Worm (Caenorhabditis elegans) whole organism, L4 larva: ENCODE results near the gene plc-1.
A peak's percentile ranks its signal among the peaks of the same experiment; 100 is the strongest.

Source experiments
- D1046.2 ChIP-seq: fragments of 200-800 bp; sonication (Bioruptor generic); IDR thresholded peaks from 2 replicates; pipeline ENCODE4 v1.3.6; 2022; ENCODE audit warnings: missing genetic modification characterization, missing compliant biosample characterization
- F26F4.8 ChIP-seq: fragments of 200-800 bp; sonication (Bioruptor generic); conservative IDR thresholded peaks from 2 replicates; pipeline ENCODE4 v1.3.6; 2022; ENCODE audit warnings: missing genetic modification characterization, missing compliant biosample characterization
- T20F7.1 ChIP-seq: fragments of 200-800 bp; sonication (Bioruptor generic); optimal IDR thresholded peaks from 2 replicates; lab custom pipeline; 2018; ENCODE audit warnings: mild to moderate bottlenecking, missing genetic modification characterization, missing compliant biosample characterization
- Y48G9A.11 ChIP-seq: fragments of 200-800 bp; sonication (Bioruptor generic); IDR thresholded peaks from 2 replicates; pipeline ENCODE4 v1.3.6; 2022; ENCODE audit warnings: missing genetic modification reagents, missing genetic modification characterization, missing compliant biosample characterization
- Y5F2A.4 ChIP-seq: fragments of 200-800 bp; sonication (Bioruptor generic); optimal IDR thresholded peaks from 2 replicates; lab custom pipeline; 2018; ENCODE audit warnings: mild to moderate bottlenecking, missing genetic modification characterization, missing compliant biosample characterization
- arid-1 ChIP-seq: fragments of 200-800 bp; sonication (Bioruptor generic); conservative IDR thresholded peaks from 2 replicates; pipeline ENCODE4 v1.3.6; 2022; ENCODE audit warnings: missing genetic modification reagents, missing genetic modification characterization, missing compliant biosample characterization
- ceh-32 ChIP-seq: sonication (generic microtip); optimal IDR thresholded peaks from 2 replicates; lab custom pipeline; 2016; ENCODE audit warnings: mild to moderate bottlenecking, missing genetic modification characterization, missing compliant biosample characterization; ENCODE audit not compliant: poor library complexity
- ceh-44 ChIP-seq: fragments of 200-800 bp; sonication (Bioruptor generic); IDR thresholded peaks from 2 replicates; pipeline ENCODE4 v1.3.6; 2022; ENCODE audit warnings: missing genetic modification reagents, missing genetic modification characterization, missing compliant biosample characterization
- ces-1 ChIP-seq: fragments of 150-350 bp; sonication (generic microtip); optimal IDR thresholded peaks from 4 replicates; lab custom pipeline; 2014; ENCODE audit warnings: missing biosample characterization, missing genetic modification reagents, missing genetic modification characterization
- ctbp-1 ChIP-seq: fragments of 200-800 bp; sonication (Bioruptor generic); IDR thresholded peaks from 2 replicates; pipeline ENCODE4 v1.3.6; 2022; ENCODE audit warnings: missing genetic modification reagents, missing genetic modification characterization, missing compliant biosample characterization
- daf-12 ChIP-seq: fragments of 150-350 bp; optimal IDR thresholded peaks from 2 replicates; lab custom pipeline; 2014; ENCODE audit warnings: missing biosample characterization, missing genetic modification reagents, missing genetic modification characterization
- daf-16 ChIP-seq, 3 experiments: sonication (generic microtip); optimal IDR thresholded peaks; 2 replicates each; lab custom pipeline; 2016 to 2017; ENCODE audit warnings: missing genetic modification characterization in 3 of 3, missing genetic modification reagents in 3 of 3, mild to moderate bottlenecking in 2 of 3, missing compliant biosample characterization in 2 of 3, missing biosample characterization in 1 of 3, moderate library complexity in 1 of 3
- daf-19 ChIP-seq: fragments of 200-800 bp; sonication (Bioruptor generic); conservative IDR thresholded peaks from 2 replicates; pipeline ENCODE4 v1.3.6; 2022; ENCODE audit warnings: missing genetic modification characterization, missing compliant biosample characterization
- daf-8 ChIP-seq: fragments of 200-800 bp; sonication (Bioruptor generic); IDR thresholded peaks from 2 replicates; pipeline ENCODE4 v1.3.6; 2022; ENCODE audit warnings: missing genetic modification characterization, missing compliant biosample characterization
- dmd-9 ChIP-seq: fragments of 200-800 bp; sonication (Bioruptor generic); IDR thresholded peaks from 2 replicates; pipeline ENCODE4 v1.3.6; 2022; ENCODE audit warnings: missing genetic modification reagents, missing genetic modification characterization, missing compliant biosample characterization
- egl-43 ChIP-seq: fragments of 200-800 bp; sonication (Bioruptor generic); IDR thresholded peaks from 2 replicates; pipeline ENCODE4 v1.3.6; 2022; ENCODE audit warnings: missing genetic modification reagents, missing genetic modification characterization, missing compliant biosample characterization
- fos-1 ChIP-seq: fragments of 150-350 bp; optimal IDR thresholded peaks from 2 replicates; lab custom pipeline; 2014; ENCODE audit warnings: missing biosample characterization, missing genetic modification characterization
- hlh-11 ChIP-seq: fragments of 200-800 bp; sonication (Bioruptor generic); optimal IDR thresholded peaks from 2 replicates; lab custom pipeline; 2018; ENCODE audit warnings: mild to moderate bottlenecking, missing genetic modification characterization, missing compliant biosample characterization
- lin-1 ChIP-seq: fragments of 200-800 bp; sonication (Bioruptor generic); IDR thresholded peaks from 2 replicates; pipeline ENCODE4 v1.3.6; 2022; ENCODE audit warnings: missing genetic modification reagents, missing genetic modification characterization, missing compliant biosample characterization
- lin-29 ChIP-seq: fragments of 200-800 bp; sonication (Bioruptor generic); IDR thresholded peaks from 2 replicates; pipeline ENCODE4 v1.3.6; 2022; ENCODE audit warnings: missing genetic modification reagents, missing genetic modification characterization, missing compliant biosample characterization
- lin-38 ChIP-seq: fragments of 200-800 bp; sonication (Bioruptor generic); IDR thresholded peaks from 2 replicates; pipeline ENCODE4 v1.3.6; 2022; ENCODE audit warnings: missing genetic modification reagents, missing genetic modification characterization, missing compliant biosample characterization
- lin-39 ChIP-seq: fragments of 150-350 bp; optimal IDR thresholded peaks from 2 replicates; lab custom pipeline; 2014; ENCODE audit warnings: missing biosample characterization, missing genetic modification reagents, missing genetic modification characterization
- lir-3 ChIP-seq: sonication (generic microtip); optimal IDR thresholded peaks from 2 replicates; lab custom pipeline; 2016; ENCODE audit warnings: mild to moderate bottlenecking, missing genetic modification characterization, missing compliant biosample characterization
- madf-9 ChIP-seq: fragments of 200-800 bp; sonication (Bioruptor generic); conservative IDR thresholded peaks from 2 replicates; pipeline ENCODE4 v1.3.6; 2022; ENCODE audit warnings: missing genetic modification reagents, missing genetic modification characterization, missing compliant biosample characterization
- mxl-2 ChIP-seq: fragments of 200-800 bp; sonication (Bioruptor generic); conservative IDR thresholded peaks from 2 replicates; pipeline ENCODE4 v1.3.6; 2022; ENCODE audit warnings: missing genetic modification reagents, missing genetic modification characterization, missing compliant biosample characterization
- mxl-3 ChIP-seq: fragments of 200-800 bp; sonication (Bioruptor generic); optimal IDR thresholded peaks from 2 replicates; lab custom pipeline; 2018; ENCODE audit warnings: mild to moderate bottlenecking, missing genetic modification characterization, missing compliant biosample characterization
- nhr-102 ChIP-seq: sonication (generic microtip); optimal IDR thresholded peaks from 2 replicates; lab custom pipeline; 2016; ENCODE audit warnings: mild to moderate bottlenecking, missing genetic modification characterization, moderate library complexity, missing compliant biosample characterization
- nhr-111 ChIP-seq: fragments of 200-800 bp; sonication (Bioruptor generic); optimal IDR thresholded peaks from 2 replicates; lab custom pipeline; 2018; ENCODE audit warnings: mild to moderate bottlenecking, missing genetic modification characterization, missing compliant biosample characterization
- nhr-28 ChIP-seq: fragments of 150-350 bp; optimal IDR thresholded peaks from 2 replicates; lab custom pipeline; 2014; ENCODE audit warnings: missing biosample characterization, missing genetic modification characterization
- nhr-6 ChIP-seq: fragments of 150-350 bp; optimal IDR thresholded peaks from 2 replicates; lab custom pipeline; 2014; ENCODE audit warnings: missing biosample characterization, missing genetic modification characterization
- nhr-77 ChIP-seq: fragments of 150-350 bp; optimal IDR thresholded peaks from 2 replicates; lab custom pipeline; 2014; ENCODE audit warnings: missing biosample characterization, missing genetic modification characterization
- sdz-12 ChIP-seq: fragments of 200-800 bp; sonication (Bioruptor generic); optimal IDR thresholded peaks from 2 replicates; lab custom pipeline; 2018; ENCODE audit warnings: mild to moderate bottlenecking, missing genetic modification characterization, missing compliant biosample characterization
- snpc-1.2 ChIP-seq: fragments of 200-800 bp; sonication (Bioruptor generic); IDR thresholded peaks from 2 replicates; pipeline ENCODE4 v1.3.6; 2022; ENCODE audit warnings: missing genetic modification reagents, missing genetic modification characterization, missing compliant biosample characterization
- snpc-4 ChIP-seq: fragments of 150-350 bp; optimal IDR thresholded peaks from 2 replicates; lab custom pipeline; 2014; ENCODE audit warnings: missing biosample characterization, missing genetic modification characterization
- spr-3 ChIP-seq: fragments of 200-800 bp; sonication (Bioruptor generic); optimal IDR thresholded peaks from 2 replicates; lab custom pipeline; 2018; ENCODE audit warnings: mild to moderate bottlenecking, missing genetic modification characterization, missing compliant biosample characterization
- tra-1 ChIP-seq: fragments of 200-800 bp; sonication (Bioruptor generic); IDR thresholded peaks from 2 replicates; pipeline ENCODE4 v1.3.6; 2022; ENCODE audit warnings: missing genetic modification reagents, missing genetic modification characterization, missing compliant biosample characterization
- zfp-2 ChIP-seq: sonication (generic microtip); optimal IDR thresholded peaks from 2 replicates; lab custom pipeline; 2016; ENCODE audit warnings: mild to moderate bottlenecking, missing genetic modification characterization, missing compliant biosample characterization
- ztf-11 ChIP-seq: fragments of 150-350 bp; optimal IDR thresholded peaks from 2 replicates; lab custom pipeline; 2014; ENCODE audit warnings: missing biosample characterization, missing genetic modification characterization

The plc-1 gene

DNA sequence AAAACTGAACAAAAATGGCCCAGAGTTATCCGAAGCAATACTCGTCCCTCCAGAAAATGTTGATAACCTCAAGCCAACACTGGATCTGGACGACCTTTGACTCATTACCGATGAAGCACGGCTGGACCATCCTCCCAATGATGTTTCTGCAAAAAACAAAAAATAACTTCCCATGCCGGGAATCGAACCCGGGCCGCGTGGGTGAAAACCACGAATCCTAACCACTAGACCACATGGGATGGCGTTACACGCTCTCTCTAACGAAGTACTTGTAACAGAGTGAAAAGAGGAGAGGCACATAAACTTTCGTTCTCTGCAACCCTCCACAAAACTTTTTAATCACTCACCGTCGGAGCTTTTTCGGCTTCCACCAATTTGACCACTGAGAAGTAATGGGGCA lies 17.3 kb downstream of the plc-1 start (continued):
- TF ChIP-seq lin-29 (GFP tag; lab: Robert Waterston, UW) (0 out of 2 replicates have a peak, but pooled peaks have one; percentile 33), fos-1 (no peak), nhr-77 (tag; lab: Kevin White, UChicago) (no peak)
- TF ChIP-seq, all 104 proteins: peak for 45

DNA sequence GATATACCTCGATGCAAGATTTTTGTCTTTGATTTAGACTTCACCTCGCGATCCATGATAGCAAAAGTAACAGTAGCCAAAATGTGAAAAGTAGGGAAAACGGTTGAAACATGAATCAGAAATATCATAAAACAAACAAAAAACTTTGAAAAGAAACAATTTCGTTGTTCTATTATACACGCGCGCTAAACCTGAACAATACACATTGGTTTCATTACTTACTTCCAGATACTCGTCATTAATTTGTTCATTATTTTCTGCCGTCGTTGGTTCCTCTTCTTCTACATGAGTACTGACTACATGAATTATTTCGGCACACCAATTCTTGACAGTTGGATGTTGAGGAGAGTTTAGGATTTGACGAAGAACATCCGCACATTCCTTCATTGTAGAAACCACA lies 17.9 kb downstream of the plc-1 start, which contains the start of gene F31B12.3:
Gene F31B12.3 (minus strand): TSS at position 101 of the 400 bp plus-strand sequence.
- no peak for TF ChIP-seq arid-1 (GFP tag; lab: Robert Waterston, UW)
- TF ChIP-seq lin-39 (tag; lab: Kevin White, UChicago), result no peak
- TF ChIP-seq nhr-102 (tag; lab: Kevin White, UChicago), result no peak
- no peak for TF ChIP-seq daf-16 (GFP tag; optimal IDR thresholded peaks at IDR 0.05; lab: Kevin White, UChicago)
- no peak for TF ChIP-seq daf-16 (tag; optimal IDR thresholded peaks at IDR 0.05; lab: Kevin White, UChicago)
- TF ChIP-seq ces-1 (GFP tag; lab: Kevin White, UChicago), result no peak
- TF ChIP-seq ctbp-1 (GFP tag; lab: Robert Waterston, UW), result no peak
- TF ChIP-seq Y48G9A.11 (GFP tag; lab: Robert Waterston, UW), result no peak
- no peak for TF ChIP-seq nhr-111 (GFP tag; lab: Kevin White, UChicago)
- TF ChIP-seq spr-3 (GFP tag; lab: Kevin White, UChicago), result no peak
- TF ChIP-seq nhr-6 (tag; lab: Kevin White, UChicago), result no peak
- TF ChIP-seq sdz-12 (GFP tag; lab: Kevin White, UChicago), result no peak
- TF ChIP-seq lin-1, result no peak
- TF ChIP-seq ceh-44, result no peak
- TF ChIP-seq ceh-32 (tag; lab: Kevin White, UChicago), result no peak
- TF ChIP-seq lir-3 (tag; lab: Kevin White, UChicago), result no peak
- no peak for TF ChIP-seq daf-19 (GFP tag; lab: Robert Waterston, UW)

DNA sequence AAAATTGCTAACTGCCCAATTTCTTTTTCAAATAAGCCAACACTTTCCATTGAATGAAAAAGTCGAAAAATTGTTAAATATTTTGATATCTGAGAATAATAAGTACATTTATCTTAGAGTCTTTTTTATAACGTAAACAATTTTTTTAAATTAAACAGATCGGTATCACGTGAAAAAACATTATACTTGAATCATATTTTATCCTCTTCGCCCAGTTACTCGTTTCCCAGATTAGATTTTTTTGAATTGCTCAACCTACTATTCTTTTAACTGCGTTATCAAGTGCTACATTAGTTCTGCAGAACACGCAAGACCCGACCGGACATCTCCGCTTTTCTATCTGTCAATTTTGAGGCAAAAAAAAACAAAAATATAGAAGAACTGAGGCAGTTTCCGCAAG lies 34.0 kb downstream of the plc-1 start, which contains the start of gene F31B12.4:
Gene F31B12.4 (plus strand): TSS at position 301 of the 400 bp plus-strand sequence.
- TF ChIP-seq dmd-9 (no peak), hlh-11 (tag; lab: Kevin White, UChicago) (no peak), lin-38 (GFP tag; lab: Robert Waterston, UW) (no peak), Y5F2A.4 (no peak), daf-8 (GFP tag; lab: Robert Waterston, UW) (no peak), nhr-28 (tag; lab: Kevin White, UChicago) (no peak), daf-19 (GFP tag; lab: Robert Waterston, UW) (no peak), daf-16 (GFP tag; optimal IDR thresholded peaks at IDR 0.05; lab: Kevin White, UChicago) (no peak), daf-16 (tag; optimal IDR thresholded peaks at IDR 0.05; lab: Kevin White, UChicago) (no peak), snpc-4 (tag; lab: Kevin White, UChicago) (no peak), lin-39 (tag; lab: Kevin White, UChicago) (no peak), mxl-2 (GFP tag; lab: Robert Waterston, UW) (no peak), F26F4.8 (GFP tag; lab: Robert Waterston, UW) (no peak), egl-43 (GFP tag; lab: Robert Waterston, UW) (no peak)

DNA sequence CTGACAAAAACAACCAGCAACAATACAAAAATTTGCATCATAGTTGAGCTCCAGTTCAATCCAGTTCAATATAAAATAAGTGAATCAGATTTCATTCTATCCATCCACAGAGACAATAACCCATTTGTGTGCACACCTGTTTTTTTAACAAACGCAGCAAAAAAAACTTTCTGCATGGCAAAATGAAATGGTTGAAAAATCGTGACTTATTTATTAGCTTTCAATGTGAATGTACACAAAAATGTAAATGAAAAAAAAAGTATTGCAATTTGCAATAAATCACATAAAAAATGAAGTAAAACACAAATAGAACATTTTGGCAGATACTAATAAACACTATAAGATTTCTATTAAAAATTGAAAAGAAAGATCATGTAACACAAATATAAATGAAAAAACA lies 43.8 kb downstream of the plc-1 start, which contains the start of gene T05A10.6:
Gene T05A10.6 (minus strand): TSS at position 101 of the 400 bp plus-strand sequence.
- no peak for TF ChIP-seq madf-9
- no peak for TF ChIP-seq mxl-3 (GFP tag; lab: Kevin White, UChicago)
- TF ChIP-seq ztf-11 (tag; lab: Kevin White, UChicago), result no peak
- TF ChIP-seq daf-12, result no peak
- no peak for TF ChIP-seq zfp-2 (tag; lab: Kevin White, UChicago)
- no peak for TF ChIP-seq D1046.2 (GFP tag; lab: Robert Waterston, UW)
- TF ChIP-seq tra-1 (GFP tag; lab: Robert Waterston, UW), result no peak
- TF ChIP-seq nhr-28 (tag; lab: Kevin White, UChicago), result no peak
- no peak for TF ChIP-seq T20F7.1 (GFP tag; lab: Kevin White, UChicago)
- no peak for TF ChIP-seq snpc-1.2 (GFP tag; lab: Robert Waterston, UW)
